Fruit fly (Drosophila melanogaster): Measurements from ENCODE around the gene p24-2.
"Not testable (repeated sequence)": the region's sequence is repeated elsewhere in the genome, so short reads cannot be mapped to it uniquely, and the experiment has no call there.

p24-2 gene

dm6 chr3R:9703273-9703672 lies 10.7 kb upstream of the p24-2 start:
- no peak for TF ChIP-seq ttk (optimal IDR thresholded peaks at IDR 0.05)
- no peak for TF ChIP-seq insv (optimal IDR thresholded peaks at IDR 0.05)
- no peak for TF ChIP-seq Myc (optimal IDR thresholded peaks at IDR 0.05)
- TF ChIP-seq psq (optimal IDR thresholded peaks at IDR 0.05) = no peak
- TF ChIP-seq Sin3A (optimal IDR thresholded peaks at IDR 0.05) = no peak
- no peak for TF ChIP-seq h (optimal IDR thresholded peaks at IDR 0.05)

DNA sequence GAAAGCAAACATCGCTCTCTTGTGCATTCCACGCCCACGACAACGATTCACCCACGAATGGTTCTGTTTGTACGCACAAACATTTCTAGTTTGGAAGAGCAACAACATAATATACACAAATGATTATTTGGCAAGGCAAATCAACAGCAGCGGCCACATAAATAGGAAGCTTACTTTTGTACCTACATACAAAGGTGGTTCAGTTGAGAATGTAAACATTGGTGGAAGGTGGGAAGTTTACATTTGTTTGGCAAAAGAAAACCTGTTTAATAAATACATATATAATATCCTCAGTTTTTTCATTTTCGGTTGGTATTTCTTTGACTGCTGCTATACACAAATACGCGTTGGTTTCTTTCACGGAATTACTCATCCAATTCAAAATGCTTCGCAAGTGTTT lies 10.0 kb upstream of the p24-2 start:
- TF ChIP-seq insv (optimal IDR thresholded peaks at IDR 0.05) = no peak
- no peak for TF ChIP-seq h (optimal IDR thresholded peaks at IDR 0.05)
- TF ChIP-seq Myc (optimal IDR thresholded peaks at IDR 0.05) = no peak
- TF ChIP-seq Sin3A (optimal IDR thresholded peaks at IDR 0.05) = no peak
- TF ChIP-seq ttk (optimal IDR thresholded peaks at IDR 0.05) = no peak
- TF ChIP-seq psq (optimal IDR thresholded peaks at IDR 0.05) = no peak

DNA sequence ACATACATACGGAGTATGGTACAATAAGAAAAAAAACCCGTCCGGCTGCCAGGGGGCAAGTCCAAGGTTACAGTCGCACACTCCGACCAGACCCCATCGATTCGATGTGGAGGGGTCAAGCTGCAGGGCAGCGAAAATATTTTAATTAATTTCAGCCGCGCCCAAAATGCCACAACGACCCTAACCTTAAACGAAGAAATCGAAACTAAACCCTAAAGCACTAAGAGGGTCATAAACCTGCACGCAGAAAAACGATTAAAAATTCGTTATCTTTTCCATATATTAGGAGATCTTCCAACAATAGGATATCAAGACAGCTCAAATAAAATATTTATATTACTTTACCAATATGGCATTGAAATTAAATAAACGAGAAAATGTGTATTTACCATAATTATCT lies 9.3 kb upstream of the p24-2 start:
- TF ChIP-seq Sin3A (optimal IDR thresholded peaks at IDR 0.05) = no peak
- TF ChIP-seq Myc (optimal IDR thresholded peaks at IDR 0.05) = no peak
- no peak for TF ChIP-seq psq (optimal IDR thresholded peaks at IDR 0.05)
- TF ChIP-seq insv (optimal IDR thresholded peaks at IDR 0.05) = no peak
- TF ChIP-seq ttk (optimal IDR thresholded peaks at IDR 0.05) = no peak
- no peak for TF ChIP-seq h (optimal IDR thresholded peaks at IDR 0.05)

DNA sequence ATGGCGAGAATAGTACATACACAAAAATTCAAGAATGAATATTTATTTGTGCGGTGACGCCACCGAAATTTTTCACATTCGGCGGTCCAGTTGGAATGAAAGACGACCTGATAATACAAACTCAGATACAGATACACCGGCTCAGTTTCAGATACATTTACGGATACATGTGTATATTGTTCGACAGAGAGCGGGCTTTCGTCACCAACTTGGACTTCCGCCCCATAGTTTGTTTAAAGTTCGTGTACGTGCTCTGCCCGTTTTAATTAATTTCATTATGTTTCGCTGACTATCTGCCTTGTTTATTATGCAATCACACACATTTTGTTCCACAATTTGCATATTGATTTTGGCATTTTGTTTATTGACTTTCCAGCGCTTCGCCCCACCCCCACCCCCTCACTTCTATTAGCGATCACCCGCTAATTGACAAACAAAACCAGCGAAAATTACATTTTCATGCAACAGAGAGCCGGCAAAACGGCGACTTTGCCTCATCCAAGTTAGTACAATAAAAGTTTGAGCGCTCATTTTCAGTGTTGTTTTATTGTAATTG lies 8.6 kb upstream of the p24-2 start:
- TF ChIP-seq h (optimal IDR thresholded peaks at IDR 0.05) (no peak), Sin3A (optimal IDR thresholded peaks at IDR 0.05) (no peak), Myc (optimal IDR thresholded peaks at IDR 0.05) (no peak), insv (optimal IDR thresholded peaks at IDR 0.05) (no peak), psq (optimal IDR thresholded peaks at IDR 0.05) (no peak), ttk (optimal IDR thresholded peaks at IDR 0.05) (no peak)

- TF ChIP-seq psq (optimal IDR thresholded peaks at IDR 0.05) (no peak), h (optimal IDR thresholded peaks at IDR 0.05) (no peak), Myc (optimal IDR thresholded peaks at IDR 0.05) (no peak), ttk (optimal IDR thresholded peaks at IDR 0.05) (no peak), insv (optimal IDR thresholded peaks at IDR 0.05) (no peak), Sin3A (optimal IDR thresholded peaks at IDR 0.05) (no peak)
These were observed 7.9 kb upstream of the p24-2 start for dm6 chr3R:9700513-9700912.

- TF ChIP-seq Sin3A (optimal IDR thresholded peaks at IDR 0.05) (no peak), h (optimal IDR thresholded peaks at IDR 0.05) (no peak), ttk (optimal IDR thresholded peaks at IDR 0.05) (no peak), insv (optimal IDR thresholded peaks at IDR 0.05) (no peak), psq (optimal IDR thresholded peaks at IDR 0.05) (no peak), Myc (optimal IDR thresholded peaks at IDR 0.05) (no peak)
These were observed 2.4 kb upstream of the p24-2 start for dm6 chr3R:9694999-9695398.

DNA sequence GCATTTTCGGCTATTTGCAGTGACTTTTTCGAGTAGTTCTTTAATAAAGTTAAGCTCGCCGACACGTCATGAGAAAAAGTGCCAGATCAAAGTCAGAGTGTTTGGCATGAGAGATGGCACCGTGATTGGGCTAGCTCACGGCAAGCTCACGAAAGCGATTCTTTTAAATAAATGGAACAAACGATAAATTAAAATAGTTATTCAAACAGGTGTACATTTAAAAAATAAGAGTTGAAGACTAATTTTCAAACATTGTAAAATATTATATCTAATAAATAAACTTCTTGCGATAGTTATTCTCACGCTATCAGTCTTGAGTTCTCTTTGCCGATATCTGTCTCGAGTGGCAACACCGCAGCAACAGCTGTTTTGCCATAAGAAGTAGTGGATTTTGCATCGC lies 7.2 kb downstream of the p24-2 start, which contains the start of the genes eca and CG18542:
eca (minus strand) TSS at position 101 of the 400 bp plus-strand sequence.
CG18542 (plus strand) TSS at position 385 of the 400 bp plus-strand sequence.
- TF ChIP-seq h, insv, psq (optimal IDR thresholded peaks at IDR 0.05): not testable (repeated sequence)

DNA sequence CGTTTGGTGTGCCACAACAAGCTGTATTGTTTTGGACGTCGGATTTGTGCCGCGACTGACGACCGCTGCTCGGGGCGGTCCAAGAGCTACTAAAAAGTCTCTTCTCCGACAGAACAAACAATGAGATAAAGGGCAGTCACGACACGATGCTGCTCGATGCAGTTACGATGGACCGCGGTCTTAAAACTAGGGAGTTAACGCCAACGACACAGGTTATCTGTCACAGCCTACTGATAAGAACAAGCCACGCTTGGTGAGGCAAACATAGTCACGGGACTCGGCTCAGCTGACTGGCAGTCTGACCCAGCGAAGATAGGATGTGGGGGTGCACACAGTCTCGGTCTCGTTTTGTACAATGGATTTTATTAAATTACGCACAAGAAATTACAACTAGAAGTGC lies 8.5 kb downstream of the p24-2 start, which contains the start of gene CG9444:
CG9444 (minus strand) TSS at position 140 of the 400 bp plus-strand sequence.
- TF ChIP-seq insv (optimal IDR thresholded peaks at IDR 0.05) (no peak), Myc (optimal IDR thresholded peaks at IDR 0.05) (no peak), ttk (optimal IDR thresholded peaks at IDR 0.05) (no peak), psq (optimal IDR thresholded peaks at IDR 0.05) (no peak), h (optimal IDR thresholded peaks at IDR 0.05) (no peak), Sin3A (optimal IDR thresholded peaks at IDR 0.05) (no peak)

DNA sequence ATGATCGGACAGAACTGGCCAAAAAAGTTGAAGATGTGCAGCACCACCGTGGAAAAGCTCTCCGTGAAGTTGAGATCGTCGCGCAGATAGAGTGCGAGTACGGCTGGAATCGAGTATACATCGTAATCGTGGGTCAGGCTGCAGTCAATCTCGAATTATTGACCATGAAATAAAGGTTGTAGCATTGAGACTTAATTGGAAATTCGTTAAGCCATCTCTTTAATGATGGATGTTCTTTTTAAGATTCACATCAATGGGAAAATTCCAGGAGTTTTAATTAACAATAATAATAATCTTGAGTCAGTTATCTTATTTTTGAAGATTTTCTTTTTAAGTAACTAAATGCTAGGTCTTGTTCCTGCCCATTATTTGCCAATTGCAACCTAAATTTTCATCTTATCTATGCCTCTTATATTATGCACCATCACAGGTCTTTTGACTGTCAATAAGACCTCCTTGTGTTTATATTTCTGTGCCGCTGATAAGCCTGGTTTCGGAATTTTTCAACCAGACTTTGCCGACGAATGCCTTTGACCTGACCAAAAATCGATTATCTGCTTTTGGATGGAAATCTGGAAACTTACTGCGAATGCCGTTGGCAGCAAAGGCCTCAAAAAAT lies 9.4 kb downstream of the p24-2 start:
- no peak for TF ChIP-seq ttk (optimal IDR thresholded peaks at IDR 0.05)
- TF ChIP-seq psq (optimal IDR thresholded peaks at IDR 0.05) = no peak
- no peak for TF ChIP-seq insv (optimal IDR thresholded peaks at IDR 0.05)
- no peak for TF ChIP-seq h (optimal IDR thresholded peaks at IDR 0.05)
- no peak for TF ChIP-seq Sin3A (optimal IDR thresholded peaks at IDR 0.05)
- no peak for TF ChIP-seq Myc (optimal IDR thresholded peaks at IDR 0.05)

dm6 chr3R:9679746-9680145 lies 12.8 kb downstream of the p24-2 start, which contains the start of gene nmdyn-D7:
Gene nmdyn-D7, plus strand, starts transcription at chr3R:9679939.
- TF ChIP-seq Sin3A (optimal IDR thresholded peaks at IDR 0.05) (no peak), psq (optimal IDR thresholded peaks at IDR 0.05) (no peak), h (optimal IDR thresholded peaks at IDR 0.05) (no peak), Myc (optimal IDR thresholded peaks at IDR 0.05) (no peak), ttk (optimal IDR thresholded peaks at IDR 0.05) (no peak), insv (optimal IDR thresholded peaks at IDR 0.05) (no peak)

dm6 chr3R:9677734-9678341 lies 14.8 kb downstream of the p24-2 start, which contains the start of gene p23:
Gene p23, plus strand, starts transcription at chr3R:9677927.
- TF ChIP-seq Sin3A (optimal IDR thresholded peaks at IDR 0.05) (no peak), ttk (optimal IDR thresholded peaks at IDR 0.05) (no peak), insv (optimal IDR thresholded peaks at IDR 0.05) (no peak), h (optimal IDR thresholded peaks at IDR 0.05) (no peak), Myc (optimal IDR thresholded peaks at IDR 0.05) (no peak), psq (optimal IDR thresholded peaks at IDR 0.05) (no peak)

DNA sequence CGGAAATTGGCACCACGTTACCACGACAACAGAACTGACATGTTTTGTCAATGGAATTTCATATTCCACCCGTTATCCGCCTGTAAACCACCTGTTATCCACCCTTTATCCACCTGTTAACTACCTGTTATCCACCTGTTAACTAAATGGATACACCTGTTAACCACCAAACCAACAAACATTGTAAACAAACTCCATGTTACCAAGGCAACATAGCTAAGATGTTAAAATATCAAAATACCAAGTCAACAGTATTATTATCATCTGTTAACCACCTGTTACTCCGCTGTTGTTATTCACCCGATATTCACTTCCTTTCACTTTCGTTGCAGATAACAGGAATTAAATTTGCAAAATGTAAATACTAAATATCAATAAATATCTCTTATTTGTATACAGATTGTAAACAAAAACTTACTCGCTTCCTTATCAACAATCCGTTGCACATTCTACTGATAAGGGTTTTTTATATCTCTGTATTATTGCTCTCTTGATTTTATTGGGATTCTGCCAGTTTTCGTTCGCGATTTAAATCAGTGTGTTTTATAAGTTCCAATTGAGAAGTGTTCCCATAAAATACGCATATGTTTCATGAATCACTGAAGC lies 17.5 kb downstream of the p24-2 start, which contains the start of gene Nepl12:
Nepl12 (plus strand) TSS at position 556 of the 606 bp plus-strand sequence.
- TF ChIP-seq ttk (optimal IDR thresholded peaks at IDR 0.05) = no peak
